Fruit fly (Drosophila melanogaster): ENCODE results near the gene Pp2B-14D.
A peak's percentile ranks its signal among the peaks of the same experiment; 100 is the strongest.

The Pp2B-14D gene

dm6 chrX:16599770-16600169 lies 40.0 kb upstream of the Pp2B-14D start (continued):
- TF ChIP-seq nom (GFP tag; optimal IDR thresholded peaks at IDR 0.05) = peak; percentile 100
- no peak for TF ChIP-seq Jarid2 (GFP tag; optimal IDR thresholded peaks at IDR 0.05)
- no peak for TF ChIP-seq bbx (GFP tag; IDR thresholded peaks at IDR 0.05; ENCODE audit: partially characterized antibody)
- TF ChIP-seq rib (GFP tag; IDR thresholded peaks at IDR 0.05) = peak; percentile 37; the same call in 1 of the 2 replicates
- TF ChIP-seq lbe (GFP tag; optimal IDR thresholded peaks at IDR 0.05) = peak; percentile 60
- peak; percentile 55 for TF ChIP-seq CG1832 (GFP tag; optimal IDR thresholded peaks at IDR 0.05)
- no peak for TF ChIP-seq CG12155 (GFP tag; optimal IDR thresholded peaks at IDR 0.05)
- TF ChIP-seq zen2 (GFP tag; IDR thresholded peaks at IDR 0.05; ENCODE audit: partially characterized antibody) = peak; percentile 24; the same call in 1 of the 3 replicates
- no peak for TF ChIP-seq CG15601 (tag; optimal IDR thresholded peaks at IDR 0.05)
- peak; percentile 90 for TF ChIP-seq sqz (GFP tag; optimal IDR thresholded peaks at IDR 0.05)
- TF ChIP-seq Fer2 (tag; optimal IDR thresholded peaks at IDR 0.05) = no peak

DNA sequence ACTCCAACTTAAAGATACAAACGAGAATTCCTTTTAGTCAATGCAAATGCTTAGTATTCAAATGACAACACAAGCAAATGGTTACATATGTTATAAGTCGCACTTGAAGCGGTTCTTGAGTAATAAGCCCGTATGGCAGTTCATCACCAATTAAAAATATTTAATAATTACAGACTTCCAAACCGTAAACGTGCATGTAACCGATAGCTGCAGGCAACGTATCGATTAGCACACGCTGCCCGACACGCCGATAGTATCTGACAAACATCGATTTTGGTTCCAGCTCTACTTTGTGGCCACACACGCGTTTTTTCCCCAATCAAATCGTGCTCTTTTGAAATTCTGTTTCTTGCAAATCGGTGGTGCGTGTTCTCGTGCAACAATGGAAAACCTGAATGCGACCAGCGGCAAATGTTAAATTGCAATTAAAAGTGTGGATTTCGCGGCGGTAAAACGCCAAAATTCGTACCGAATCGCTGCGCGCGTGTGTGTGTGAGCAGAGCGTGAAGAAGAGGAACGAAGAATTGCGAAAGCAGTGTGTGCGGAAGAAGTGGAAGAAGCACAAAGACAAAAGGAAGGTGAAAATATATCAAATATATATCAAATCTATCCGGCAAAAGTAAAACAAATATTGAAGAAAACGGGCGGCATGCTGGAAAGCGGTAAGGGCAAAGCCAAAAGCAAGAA lies 39.3 kb upstream of the Pp2B-14D start, which contains the start of the genes CG9784 and Nup153:
TSS of gene CG9784 (minus strand) at position 238 of the 687 bp plus-strand sequence.
TSS of gene Nup153 (plus strand) at position 264 of the 687 bp plus-strand sequence.
- TF ChIP-seq chinmo (GFP tag; IDR thresholded peaks at IDR 0.05; ENCODE audit: partially characterized antibody) (peak; percentile 97), Dll (GFP tag; IDR thresholded peaks at IDR 0.05; ENCODE audit: partially characterized antibody) (peak; percentile 92), mirr (GFP tag; optimal IDR thresholded peaks at IDR 0.05) (no peak), MBD-R2 (GFP tag; IDR thresholded peaks at IDR 0.05) (peak; percentile 13; the same call in 1 of the 2 replicates), pzg (GFP tag; optimal IDR thresholded peaks at IDR 0.05) (peak; percentile 59), CG7372 (GFP tag; IDR thresholded peaks at IDR 0.05) (no peak), scrt (GFP tag; optimal IDR thresholded peaks at IDR 0.05) (no peak), Adf1 (GFP tag; IDR thresholded peaks at IDR 0.05) (no peak; the same call in 1 of the 2 replicates), Scr (GFP tag; IDR thresholded peaks at IDR 0.05; ENCODE audit: partially characterized antibody) (peak; percentile 94), CG10462 (GFP tag; optimal IDR thresholded peaks at IDR 0.05) (no peak), CG12942 (GFP tag; optimal IDR thresholded peaks at IDR 0.05) (no peak), CG9797 (GFP tag; optimal IDR thresholded peaks at IDR 0.05) (peak; percentile 22), sens-2 (GFP tag; IDR thresholded peaks at IDR 0.05) (0 out of 2 replicates have a peak, but pooled peaks have one; percentile 18), Nf-YA (GFP tag; IDR thresholded peaks at IDR 0.05) (no peak), Dad (GFP tag; optimal IDR thresholded peaks at IDR 0.05) (no peak), ato (GFP tag; IDR thresholded peaks at IDR 0.05; ENCODE audit: partially characterized antibody) (peak; percentile 93), zen2 (GFP tag; IDR thresholded peaks at IDR 0.05; ENCODE audit: partially characterized antibody) (peak; percentile 94), Asciz (GFP tag; optimal IDR thresholded peaks at IDR 0.05) (no peak), CG6272 (GFP tag; IDR thresholded peaks at IDR 0.05) (peak; percentile 52; the same call in 1 of the 2 replicates), sima (GFP tag; optimal IDR thresholded peaks at IDR 0.05) (no peak), sob (GFP tag; IDR thresholded peaks at IDR 0.05) (no peak; the same call in 1 of the 2 replicates), HLH4C (GFP tag; IDR thresholded peaks at IDR 0.05; ENCODE audit: partially characterized antibody) (peak; percentile 93), btn (GFP tag; optimal IDR thresholded peaks at IDR 0.05) (no peak), Sox100B (GFP tag; optimal IDR thresholded peaks at IDR 0.05) (no peak), pita (GFP tag; optimal IDR thresholded peaks at IDR 0.05) (no peak), prd (optimal IDR thresholded peaks at IDR 0.05) (no peak), prd (GFP tag; IDR thresholded peaks at IDR 0.05) (0 out of 3 replicates have a peak, but pooled peaks have one; percentile 5), zf30C (GFP tag; optimal IDR thresholded peaks at IDR 0.05) (no peak), p53 (GFP tag; optimal IDR thresholded peaks at IDR 0.05) (no peak), HLH54F (GFP tag; optimal IDR thresholded peaks at IDR 0.05) (no peak), bbx (GFP tag; IDR thresholded peaks at IDR 0.05; ENCODE audit: partially characterized antibody) (peak; percentile 97), sens (GFP tag) (peak; percentile 51), gro (GFP tag; optimal IDR thresholded peaks at IDR 0.05) (no peak), CoRest (tag; optimal IDR thresholded peaks at IDR 0.05) (no peak), dm (GFP tag; optimal IDR thresholded peaks at IDR 0.05) (peak; percentile 79), yki (optimal IDR thresholded peaks at IDR 0.05) (no peak), sim (GFP tag; IDR thresholded peaks at IDR 0.05) (no peak), ara (GFP tag; IDR thresholded peaks at IDR 0.05) (no peak), croc (GFP tag; conservative IDR thresholded peaks at IDR 0.05) (no peak)

All from whole organism, embryonic.